Worm (Caenorhabditis elegans) whole organism, L4 larva: ENCODE measurements around the gene W05E10.2.

ENCODE experiments used
- F37D6.2 ChIP-seq: sonication (generic microtip); optimal IDR thresholded peaks from 2 replicates; lab custom pipeline; 2016; ENCODE audit warnings: mild to moderate bottlenecking, missing genetic modification characterization, missing compliant biosample characterization
- lsy-2 ChIP-seq, 2 experiments: fragments of 150-350 bp in 1 of 2; sonication (generic microtip) in 1 of 2; optimal IDR thresholded peaks; 2 replicates each; lab custom pipeline; 2014 to 2017; ENCODE audit warnings: missing biosample characterization in 2 of 2, missing genetic modification characterization in 2 of 2
- php-3 ChIP-seq: fragments of 200-800 bp; sonication (Bioruptor generic); IDR thresholded peaks from 2 replicates; pipeline ENCODE4 v1.3.6; 2022; ENCODE audit warnings: missing genetic modification reagents, missing genetic modification characterization, missing compliant biosample characterization

ce11 chrV:11716930-11717329 lies 30.0 kb downstream of the W05E10.2 start:
- TF ChIP-seq php-3 (GFP tag; lab: Robert Waterston, UW) (peak; percentile 66; the same call in 1 of the 2 replicates), F37D6.2 (tag; lab: Kevin White, UChicago) (no peak), lsy-2 (tag; optimal IDR thresholded peaks at IDR 0.05; lab: Kevin White, UChicago) (no peak)
